Fruit fly (Drosophila melanogaster) whole organism, embryonic: Measurements from ENCODE around the gene CG31910.

Source experiments
- Abd-B ChIP-seq: fragments of 200-800 bp; sonication (Bioruptor generic); optimal IDR thresholded peaks from 2 replicates; lab custom pipeline; 2018; ENCODE audit warnings: missing biosample characterization, mild to moderate bottlenecking, missing genetic modification characterization, moderate library complexity
- Aef1 ChIP-seq: fragments of 200-800 bp; sonication (Bioruptor generic); IDR thresholded peaks from 3 replicates; pipeline ENCODE4 v1.3.6; 2022; ENCODE audit warnings: missing biosample characterization, missing genetic modification characterization
- Awh ChIP-seq: fragments of 200-800 bp; sonication (Bioruptor generic); IDR thresholded peaks from 2 replicates; pipeline ENCODE4, ENCODE4 v1.3.6; 2022; ENCODE audit warnings: missing biosample characterization, missing genetic modification characterization
- BEAF-32 ChIP-seq: fragments of 200-800 bp; sonication (Bioruptor generic); optimal IDR thresholded peaks from 3 replicates; lab custom pipeline; 2017; ENCODE audit warnings: missing biosample characterization, missing genetic modification characterization, mild to moderate bottlenecking, moderate library complexity, missing genetic modification reagents
- Bgb ChIP-seq: fragments of 200-800 bp; sonication (Bioruptor generic); IDR thresholded peaks from 2 replicates; pipeline ENCODE4 v1.3.6; 2022; ENCODE audit warnings: missing biosample characterization, missing genetic modification characterization; ENCODE audit not compliant: partially characterized antibody
- CG11696 ChIP-seq: fragments of 200-800 bp; sonication (Bioruptor generic); IDR thresholded peaks from 2 replicates; pipeline ENCODE4 v1.3.6; 2022; ENCODE audit warnings: missing biosample characterization, missing genetic modification characterization
- CG12391 ChIP-seq: fragments of 200-800 bp; sonication (Bioruptor generic); optimal IDR thresholded peaks from 3 replicates; lab custom pipeline; 2018; ENCODE audit warnings: missing biosample characterization, mild to moderate bottlenecking, missing genetic modification characterization, moderate library complexity
- CG12769 ChIP-seq: fragments of 200-800 bp; sonication (Bioruptor generic); optimal IDR thresholded peaks from 2 replicates; lab custom pipeline; 2019; ENCODE audit warnings: missing biosample characterization, mild to moderate bottlenecking, missing genetic modification characterization, moderate library complexity
- CG13287 ChIP-seq: fragments of 200-800 bp; sonication (Bioruptor generic); IDR thresholded peaks from 2 replicates; pipeline ENCODE4 v1.3.6; 2022; ENCODE audit warnings: missing biosample characterization, missing genetic modification characterization; ENCODE audit not compliant: partially characterized antibody
- CG13775 ChIP-seq: fragments of 200-800 bp; sonication (Bioruptor generic); optimal IDR thresholded peaks from 3 replicates; lab custom pipeline; 2017; ENCODE audit warnings: missing biosample characterization, mild to moderate bottlenecking, missing genetic modification characterization
- CG13894 ChIP-seq: fragments of 200-800 bp; sonication (Bioruptor generic); optimal IDR thresholded peaks from 3 replicates; lab custom pipeline; 2018; ENCODE audit warnings: missing biosample characterization, mild to moderate bottlenecking, missing genetic modification characterization, moderate library complexity
- CG18262 ChIP-seq: fragments of 200-800 bp; optimal IDR thresholded peaks from 3 replicates; lab custom pipeline; 2019; ENCODE audit warnings: missing biosample characterization, mild to moderate bottlenecking, missing genetic modification characterization, moderate library complexity
- CG18476 ChIP-seq: fragments of 200-800 bp; sonication (Bioruptor generic); optimal IDR thresholded peaks from 2 replicates; lab custom pipeline; 2016; ENCODE audit warnings: missing biosample characterization, mild to moderate bottlenecking, missing genetic modification characterization
- CG2129 ChIP-seq: fragments of 200-800 bp; sonication (Bioruptor generic); IDR thresholded peaks from 2 replicates; pipeline ENCODE4 v1.3.6; 2022; ENCODE audit warnings: missing biosample characterization, missing genetic modification characterization; ENCODE audit not compliant: partially characterized antibody
- CG30020 ChIP-seq: fragments of 200-800 bp; optimal IDR thresholded peaks from 2 replicates; lab custom pipeline; 2019; ENCODE audit warnings: missing biosample characterization, mild to moderate bottlenecking, missing genetic modification characterization, moderate library complexity
- CG31441 ChIP-seq: fragments of 200-800 bp; sonication (Bioruptor generic); IDR thresholded peaks from 2 replicates; pipeline ENCODE4 v1.3.6; 2022; ENCODE audit warnings: missing biosample characterization, missing genetic modification characterization
- CG32772 ChIP-seq: fragments of 200-800 bp; sonication (Bioruptor generic); IDR thresholded peaks from 2 replicates; pipeline ENCODE4 v1.3.6; 2022; ENCODE audit warnings: missing biosample characterization, missing genetic modification characterization
- CG34376 ChIP-seq: fragments of 200-800 bp; sonication (Bioruptor generic); optimal IDR thresholded peaks from 2 replicates; lab custom pipeline; 2018; ENCODE audit warnings: missing biosample characterization, mild to moderate bottlenecking, missing genetic modification characterization
- CG34422 ChIP-seq: fragments of 200-800 bp; sonication (Bioruptor generic); IDR thresholded peaks from 3 replicates; pipeline ENCODE4 v1.3.6; 2022; ENCODE audit warnings: missing biosample characterization, missing genetic modification characterization
- CG3838 ChIP-seq: fragments of 200-800 bp; sonication (Bioruptor generic); optimal IDR thresholded peaks from 3 replicates; lab custom pipeline; 2016; ENCODE audit warnings: missing biosample characterization, missing genetic modification characterization
- CG9727 ChIP-seq: fragments of 200-800 bp; sonication (Bioruptor generic); optimal IDR thresholded peaks from 3 replicates; lab custom pipeline; 2017; ENCODE audit warnings: missing biosample characterization, mild to moderate bottlenecking, missing genetic modification characterization
- Chrac-16 ChIP-seq: fragments of 200-800 bp; sonication (Bioruptor generic); optimal IDR thresholded peaks from 3 replicates; lab custom pipeline; 2016; ENCODE audit warnings: missing biosample characterization, missing genetic modification characterization
- Deaf1 ChIP-seq: fragments of 200-800 bp; optimal IDR thresholded peaks from 3 replicates; lab custom pipeline; 2019; ENCODE audit warnings: missing biosample characterization, mild to moderate bottlenecking, missing genetic modification characterization, moderate library complexity
- Dip2 ChIP-seq: fragments of 200-800 bp; sonication (Bioruptor generic); IDR thresholded peaks from 2 replicates; pipeline ENCODE4 v1.3.6; 2022; ENCODE audit warnings: missing biosample characterization, missing genetic modification characterization
- Dll ChIP-seq: fragments of 200-800 bp; sonication (Bioruptor generic); IDR thresholded peaks from 4 replicates; pipeline ENCODE4 v1.3.6; 2022; ENCODE audit warnings: missing biosample characterization, missing genetic modification characterization; ENCODE audit not compliant: partially characterized antibody
- Doc3 ChIP-seq: fragments of 200-800 bp; sonication (Bioruptor generic); IDR thresholded peaks from 3 replicates; pipeline ENCODE4 v1.3.6; 2022; ENCODE audit warnings: missing biosample characterization, missing genetic modification characterization; ENCODE audit not compliant: partially characterized antibody
- H15 ChIP-seq: fragments of 200-800 bp; sonication (Bioruptor generic); IDR thresholded peaks from 3 replicates; pipeline ENCODE4 v1.3.6; 2022; ENCODE audit warnings: missing biosample characterization, missing genetic modification characterization
- HLHmδ ChIP-seq: fragments of 200-800 bp; sonication (Bioruptor generic); optimal IDR thresholded peaks from 2 replicates; lab custom pipeline; 2018; ENCODE audit warnings: missing biosample characterization, mild to moderate bottlenecking, missing genetic modification characterization, moderate library complexity
- HmgD ChIP-seq: fragments of 200-800 bp; sonication (Bioruptor generic); optimal IDR thresholded peaks from 3 replicates; lab custom pipeline; 2016; ENCODE audit warnings: missing biosample characterization, missing genetic modification characterization
- Hr51 ChIP-seq, 2 experiments: fragments of 200-800 bp; sonication (Bioruptor generic); optimal IDR thresholded peaks; 2 replicates in 1 of 2; 3 replicates in 1 of 2; lab custom pipeline; 2016 to 2018; ENCODE audit warnings: missing biosample characterization in 2 of 2, missing genetic modification characterization in 2 of 2, mild to moderate bottlenecking in 1 of 2, moderate library complexity in 1 of 2
- Myb ChIP-seq: fragments of 200-800 bp; sonication (Bioruptor generic); optimal IDR thresholded peaks from 2 replicates; lab custom pipeline; 2016; ENCODE audit warnings: missing biosample characterization, missing genetic modification characterization
- NK7.1 ChIP-seq: fragments of 200-800 bp; sonication (Bioruptor generic); optimal IDR thresholded peaks from 3 replicates; lab custom pipeline; 2016; ENCODE audit warnings: missing biosample characterization, missing genetic modification characterization
- Nf-YB ChIP-seq: fragments of 200-800 bp; sonication (Bioruptor generic); optimal IDR thresholded peaks from 3 replicates; lab custom pipeline; 2019; ENCODE audit warnings: missing biosample characterization, mild to moderate bottlenecking, missing genetic modification characterization, moderate library complexity
- Sin3A ChIP-seq: fragments of >200 bp; optimal IDR thresholded peaks from 2 replicates; lab custom pipeline; 2018
- bbx ChIP-seq: fragments of 200-800 bp; sonication (Bioruptor generic); IDR thresholded peaks from 2 replicates; pipeline ENCODE4 v1.3.6; 2022; ENCODE audit warnings: missing biosample characterization, missing genetic modification characterization; ENCODE audit not compliant: partially characterized antibody
- chinmo ChIP-seq: fragments of 200-800 bp; sonication (Bioruptor generic); IDR thresholded peaks from 4 replicates; pipeline ENCODE4 v1.3.6; 2022; ENCODE audit warnings: missing biosample characterization, missing genetic modification characterization; ENCODE audit not compliant: partially characterized antibody
- dmrt11E ChIP-seq: fragments of 200-800 bp; sonication (Bioruptor generic); optimal IDR thresholded peaks from 3 replicates; lab custom pipeline; 2018; ENCODE audit warnings: missing biosample characterization, mild to moderate bottlenecking, missing genetic modification characterization, moderate library complexity
- ewg ChIP-seq: fragments of 200-800 bp; sonication (Bioruptor generic); optimal IDR thresholded peaks from 3 replicates; lab custom pipeline; 2017; ENCODE audit warnings: mild to moderate bottlenecking, missing biosample characterization, missing genetic modification reagents, missing genetic modification characterization
- gt ChIP-seq: fragments of 200-800 bp; sonication (Bioruptor generic); IDR thresholded peaks from 2 replicates; pipeline ENCODE4 v1.3.6; 2022; ENCODE audit warnings: missing biosample characterization, missing genetic modification characterization
- inv ChIP-seq: fragments of 200-800 bp; sonication (Bioruptor generic); IDR thresholded peaks from 2 replicates; pipeline ENCODE4 v1.3.6; 2022; ENCODE audit warnings: missing biosample characterization, missing genetic modification characterization; ENCODE audit not compliant: partially characterized antibody
- klu ChIP-seq: fragments of 200-800 bp; sonication (Bioruptor generic); IDR thresholded peaks from 2 replicates; pipeline ENCODE4 v1.3.6; 2022; ENCODE audit warnings: missing biosample characterization, missing genetic modification characterization
- knrl ChIP-seq: fragments of 200-800 bp; sonication (Bioruptor generic); IDR thresholded peaks from 3 replicates; pipeline ENCODE4 v1.3.6; 2022; ENCODE audit warnings: missing biosample characterization, missing genetic modification characterization; ENCODE audit not compliant: partially characterized antibody
- otp ChIP-seq: fragments of 200-800 bp; sonication (Bioruptor generic); IDR thresholded peaks from 3 replicates; pipeline ENCODE4, ENCODE4 v1.3.6; 2022; ENCODE audit warnings: missing biosample characterization, missing genetic modification characterization
- pzg ChIP-seq: fragments of 200-800 bp; sonication (Bioruptor generic); optimal IDR thresholded peaks from 3 replicates; lab custom pipeline; 2018; ENCODE audit warnings: missing biosample characterization, mild to moderate bottlenecking, missing genetic modification characterization, moderate library complexity
- ranshi ChIP-seq: fragments of 200-800 bp; sonication (Bioruptor generic); IDR thresholded peaks from 2 replicates; pipeline ENCODE4 v1.3.6; 2022; ENCODE audit warnings: missing biosample characterization, missing genetic modification characterization
- ro ChIP-seq: fragments of 200-800 bp; sonication (Bioruptor generic); IDR thresholded peaks from 2 replicates; pipeline ENCODE4 v1.3.6; 2022; ENCODE audit warnings: missing biosample characterization, missing genetic modification characterization
- sob ChIP-seq: fragments of 200-800 bp; sonication (Bioruptor generic); IDR thresholded peaks from 2 replicates; pipeline ENCODE4 v1.3.6; 2022; ENCODE audit warnings: missing biosample characterization, missing genetic modification characterization
- twi ChIP-seq: fragments of 200-800 bp; optimal IDR thresholded peaks from 2 replicates; lab custom pipeline; 2019; ENCODE audit warnings: missing biosample characterization, mild to moderate bottlenecking, missing genetic modification characterization, moderate library complexity
- z ChIP-seq: fragments of 200-800 bp; sonication (Bioruptor generic); IDR thresholded peaks from 3 replicates; pipeline ENCODE4 v1.3.6; 2022; ENCODE audit warnings: missing biosample characterization, missing genetic modification characterization
- zen2 ChIP-seq: fragments of 200-800 bp; sonication (Bioruptor generic); IDR thresholded peaks from 3 replicates; pipeline ENCODE4 v1.3.6; 2022; ENCODE audit warnings: missing biosample characterization, missing genetic modification characterization; ENCODE audit not compliant: partially characterized antibody

CG31910 gene

DNA sequence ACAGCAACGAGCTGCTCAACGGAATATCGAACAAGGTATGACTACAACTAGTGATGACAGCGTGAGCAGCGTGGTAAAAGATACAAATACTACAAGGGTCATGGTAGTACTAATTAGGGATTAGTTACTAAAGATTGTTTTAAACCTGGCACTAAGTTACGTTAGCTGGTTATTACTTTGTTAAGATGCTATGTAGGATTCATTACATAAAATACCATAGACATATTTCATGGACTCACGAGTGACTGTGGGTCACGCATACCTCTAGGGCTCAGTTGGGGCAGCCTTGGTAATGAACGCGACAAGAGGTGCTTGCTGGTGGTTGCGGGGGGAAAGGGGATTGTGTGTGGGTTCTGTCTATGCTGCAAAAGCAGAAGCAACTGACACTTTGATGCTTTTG lies 29.4 kb upstream of the CG31910 start:
- TF ChIP-seq ro (GFP tag; lab: Robert Waterston, UW) (no peak), HmgD (GFP tag; lab: Kevin White, UChicago) (no peak), inv (0 out of 2 replicates have a peak, but pooled peaks have one; percentile 11), CG11696 (GFP tag; lab: Robert Waterston, UW) (no peak), CG13894 (tag; lab: Kevin White, UChicago) (no peak), BEAF-32 (GFP tag; lab: Kevin White, UChicago) (peak; percentile 53), sob (GFP tag; lab: Robert Waterston, UW) (0 out of 2 replicates have a peak, but pooled peaks have one; percentile 18), CG12769 (tag; lab: Kevin White, UChicago) (no peak), CG34376 (GFP tag; lab: Kevin White, UChicago) (no peak), NK7.1 (GFP tag; lab: Kevin White, UChicago) (no peak), CG9727 (GFP tag; lab: Kevin White, UChicago) (no peak), gt (GFP tag; lab: Robert Waterston, UW) (no peak), Aef1 (GFP tag; lab: Robert Waterston, UW) (no peak), knrl (peak; percentile 60; the same call in 2 of the 3 replicates), Dll (GFP tag; lab: Robert Waterston, UW) (peak; percentile 84), Nf-YB (no peak), CG34422 (no peak), Dip2 (GFP tag; lab: Robert Waterston, UW) (no peak), dmrt11E (tag; lab: Kevin White, UChicago) (no peak), Awh (GFP tag; lab: Robert Waterston, UW) (no peak), klu (no peak), HLHmδ (GFP tag; lab: Kevin White, UChicago) (no peak), twi (tag; lab: Kevin White, UChicago) (no peak), otp (GFP tag; lab: Robert Waterston, UW) (no peak), chinmo (GFP tag; lab: Robert Waterston, UW) (no peak), pzg (no peak), CG12391 (tag; lab: Kevin White, UChicago) (no peak), bbx (GFP tag; lab: Robert Waterston, UW) (no peak), CG2129 (GFP tag; lab: Robert Waterston, UW) (peak; percentile 28; the same call in 1 of the 2 replicates), z (GFP tag; lab: Robert Waterston, UW) (no peak), CG31441 (no peak), Chrac-16 (no peak), Doc3 (peak; percentile 70), Deaf1 (no peak), zen2 (GFP tag; lab: Robert Waterston, UW) (peak; percentile 48; the same call in 1 of the 3 replicates), Myb (no peak), ewg (GFP tag; lab: Kevin White, UChicago) (no peak), H15 (GFP tag; lab: Robert Waterston, UW) (no peak), CG32772 (GFP tag; lab: Robert Waterston, UW) (no peak), ranshi (GFP tag; lab: Robert Waterston, UW) (no peak), CG3838 (GFP tag; lab: Kevin White, UChicago) (no peak), CG18262 (tag; lab: Kevin White, UChicago) (no peak), CG30020 (tag; lab: Kevin White, UChicago) (no peak), CG18476 (GFP tag; lab: Kevin White, UChicago) (no peak), CG13775 (GFP tag; lab: Kevin White, UChicago) (no peak), Hr51 (GFP tag; optimal IDR thresholded peaks at IDR 0.05; lab: Kevin White, UChicago) (no peak), Abd-B (no peak), Sin3A (lab: Kevin White, UChicago) (no peak), Bgb (GFP tag; lab: Robert Waterston, UW) (peak; percentile 34; the same call in 1 of the 2 replicates), CG13287 (GFP tag; lab: Robert Waterston, UW) (peak; percentile 66)
